Worm (Caenorhabditis elegans) whole organism, mixed stage, embryonic: ENCODE data around the gene Y39H10B.2.

Experiments used
- M03D4.4 ChIP-seq: sonication (generic microtip); optimal IDR thresholded peaks from 2 replicates; lab custom pipeline; 2017; ENCODE audit warnings: mild to moderate bottlenecking, missing genetic modification characterization, missing compliant biosample characterization
- bed-3 ChIP-seq: fragments of 200-800 bp; sonication (Bioruptor generic); optimal IDR thresholded peaks from 3 replicates; lab custom pipeline; 2018; ENCODE audit warnings: mild to moderate bottlenecking, missing genetic modification characterization, moderate library complexity, missing compliant biosample characterization
- blmp-1 ChIP-seq: fragments of 150-350 bp; optimal IDR thresholded peaks from 2 replicates; lab custom pipeline; 2014; ENCODE audit warnings: missing biosample characterization, missing genetic modification characterization
- ceh-39 ChIP-seq: fragments of 150-350 bp; optimal IDR thresholded peaks from 2 replicates; lab custom pipeline; 2014; ENCODE audit warnings: missing biosample characterization, missing genetic modification characterization
- ceh-43 ChIP-seq: fragments of 200-800 bp; sonication (Bioruptor generic); optimal IDR thresholded peaks from 2 replicates; lab custom pipeline; 2018; ENCODE audit warnings: mild to moderate bottlenecking, missing genetic modification characterization, moderate library complexity, missing compliant biosample characterization
- ceh-83 ChIP-seq: fragments of 200-800 bp; sonication (Bioruptor generic); optimal IDR thresholded peaks from 2 replicates; lab custom pipeline; 2018; ENCODE audit warnings: mild to moderate bottlenecking, missing genetic modification characterization, missing compliant biosample characterization
- ces-1 ChIP-seq: fragments of 150-350 bp; optimal IDR thresholded peaks from 2 replicates; lab custom pipeline; 2014; ENCODE audit warnings: missing biosample characterization, missing genetic modification reagents, missing genetic modification characterization
- drap-1 ChIP-seq: fragments of 200-800 bp; sonication (Bioruptor generic); optimal IDR thresholded peaks from 3 replicates; lab custom pipeline; 2018; ENCODE audit warnings: mild to moderate bottlenecking, missing genetic modification characterization, missing compliant biosample characterization
- elt-1 ChIP-seq: sonication (generic microtip); optimal IDR thresholded peaks from 2 replicates; lab custom pipeline; 2017; ENCODE audit warnings: missing genetic modification characterization, mild to moderate bottlenecking, missing compliant biosample characterization, antibody characterized with exemption, moderate library complexity, borderline replicate concordance; ENCODE audit not compliant: insufficient read depth
- elt-3 ChIP-seq: fragments of 150-350 bp; optimal IDR thresholded peaks from 2 replicates; lab custom pipeline; 2014; ENCODE audit warnings: missing biosample characterization, missing genetic modification characterization
- flh-1 ChIP-seq: fragments of 200-800 bp; sonication (Bioruptor generic); optimal IDR thresholded peaks from 2 replicates; lab custom pipeline; 2018; ENCODE audit warnings: mild to moderate bottlenecking, missing genetic modification characterization, moderate library complexity, missing compliant biosample characterization
- ham-2 ChIP-seq: fragments of 200-800 bp; sonication (Bioruptor generic); optimal IDR thresholded peaks from 2 replicates; lab custom pipeline; 2018; ENCODE audit warnings: mild to moderate bottlenecking, missing genetic modification characterization, missing compliant biosample characterization
- hlh-1 ChIP-seq: fragments of 150-350 bp; optimal IDR thresholded peaks from 2 replicates; lab custom pipeline; 2014; ENCODE audit warnings: missing biosample characterization, missing genetic modification reagents, missing genetic modification characterization
- lin-13 ChIP-seq: fragments of 150-350 bp; optimal IDR thresholded peaks from 2 replicates; lab custom pipeline; 2014; ENCODE audit warnings: missing biosample characterization, missing genetic modification characterization
- lin-32 ChIP-seq: fragments of 200-800 bp; sonication (Bioruptor generic); optimal IDR thresholded peaks from 2 replicates; lab custom pipeline; 2018; ENCODE audit warnings: mild to moderate bottlenecking, missing genetic modification characterization, missing compliant biosample characterization
- lsy-2 ChIP-seq: fragments of 150-350 bp; optimal IDR thresholded peaks from 2 replicates; lab custom pipeline; 2014; ENCODE audit warnings: missing biosample characterization, missing genetic modification characterization
- mab-5 ChIP-seq: fragments of 150-350 bp; optimal IDR thresholded peaks from 2 replicates; lab custom pipeline; 2014; ENCODE audit warnings: missing biosample characterization, missing genetic modification characterization
- mep-1 ChIP-seq: fragments of 150-350 bp; optimal IDR thresholded peaks from 2 replicates; lab custom pipeline; 2017; ENCODE audit warnings: missing biosample characterization, missing genetic modification reagents, missing genetic modification characterization, inconsistent platforms
- mls-2 ChIP-seq: sonication (generic microtip); optimal IDR thresholded peaks from 2 replicates; lab custom pipeline; 2016; ENCODE audit warnings: mild to moderate bottlenecking, missing genetic modification characterization, moderate library complexity, missing compliant biosample characterization
- nhr-12 ChIP-seq: fragments of 150-350 bp; optimal IDR thresholded peaks from 2 replicates; lab custom pipeline; 2014; ENCODE audit warnings: missing biosample characterization, missing genetic modification characterization
- nhr-2 ChIP-seq: fragments of 150-350 bp; optimal IDR thresholded peaks from 2 replicates; lab custom pipeline; 2014; ENCODE audit warnings: missing biosample characterization, missing genetic modification characterization
- nhr-237 ChIP-seq: fragments of 150-350 bp; optimal IDR thresholded peaks from 2 replicates; lab custom pipeline; 2014; ENCODE audit warnings: missing biosample characterization, missing genetic modification characterization
- pha-4 ChIP-seq: fragments of 150-350 bp; optimal IDR thresholded peaks from 2 replicates; lab custom pipeline; 2018; ENCODE audit warnings: missing biosample characterization, missing genetic modification reagents, missing genetic modification characterization
- sem-2 ChIP-seq: fragments of 200-800 bp; sonication (Bioruptor generic); optimal IDR thresholded peaks from 2 replicates; lab custom pipeline; 2018; ENCODE audit warnings: mild to moderate bottlenecking, missing genetic modification characterization, missing compliant biosample characterization
- snpc-4 ChIP-seq: fragments of 150-350 bp; optimal IDR thresholded peaks from 2 replicates; lab custom pipeline; 2014; ENCODE audit warnings: missing biosample characterization, missing genetic modification characterization
- sptf-1 ChIP-seq: sonication (generic microtip); optimal IDR thresholded peaks from 2 replicates; lab custom pipeline; 2017; ENCODE audit warnings: mild to moderate bottlenecking, missing genetic modification characterization, moderate library complexity, missing compliant biosample characterization
- tbx-8 ChIP-seq: fragments of 200-800 bp; sonication (Bioruptor generic); optimal IDR thresholded peaks from 2 replicates; lab custom pipeline; 2018; ENCODE audit warnings: mild to moderate bottlenecking, missing genetic modification characterization, moderate library complexity, missing compliant biosample characterization
- unc-120 ChIP-seq: sonication (generic microtip); optimal IDR thresholded peaks from 2 replicates; lab custom pipeline; 2017; ENCODE audit warnings: missing genetic modification characterization, missing compliant biosample characterization; ENCODE audit not compliant: poor library complexity, severe bottlenecking
- unc-39 ChIP-seq: fragments of 150-350 bp; optimal IDR thresholded peaks from 2 replicates; lab custom pipeline; 2014; ENCODE audit warnings: missing biosample characterization, missing genetic modification characterization
- unc-62 ChIP-seq: fragments of 150-350 bp; optimal IDR thresholded peaks from 2 replicates; lab custom pipeline; 2014; ENCODE audit warnings: missing biosample characterization, missing genetic modification reagents, missing genetic modification characterization
- zip-8 ChIP-seq: fragments of 150-350 bp; optimal IDR thresholded peaks from 2 replicates; lab custom pipeline; 2014; ENCODE audit warnings: missing biosample characterization, missing genetic modification characterization
- ztf-11 ChIP-seq: fragments of 150-350 bp; optimal IDR thresholded peaks from 2 replicates; lab custom pipeline; 2014; ENCODE audit warnings: missing biosample characterization, missing genetic modification characterization

Y39H10B.2 gene

DNA sequence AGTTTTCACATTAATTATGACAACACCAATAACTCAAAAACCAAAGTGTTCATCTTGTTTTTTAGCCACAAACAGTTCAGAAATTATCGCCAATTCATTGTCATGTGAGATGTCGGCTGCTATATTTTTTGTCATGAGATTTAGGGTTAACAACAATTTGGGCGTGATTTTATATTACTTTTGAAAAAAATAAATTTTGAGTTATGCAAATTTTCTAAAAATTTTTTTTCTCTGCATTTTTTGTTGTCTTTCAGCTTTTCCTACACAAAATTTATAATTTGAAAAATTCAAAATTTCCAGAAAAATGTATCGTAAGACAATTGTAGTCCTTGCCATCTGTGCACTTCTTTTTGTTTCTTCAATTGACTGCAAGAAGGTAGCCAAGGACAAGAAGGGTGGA lies 35.5 kb upstream of the Y39H10B.2 start, which contains the start of gene F59B1.2:
TSS of gene F59B1.2 (plus strand) at position 301 of the 400 bp plus-strand sequence.
- TF ChIP-seq blmp-1, result no peak
- no peak for TF ChIP-seq ceh-83
- no peak for TF ChIP-seq ceh-43 (GFP tag; lab: Kevin White, UChicago)
- no peak for TF ChIP-seq tbx-8
- TF ChIP-seq bed-3, result no peak
- TF ChIP-seq mab-5, result no peak
- no peak for TF ChIP-seq hlh-1 (tag; lab: Kevin White, UChicago)
- no peak for TF ChIP-seq lin-13 (tag; lab: Kevin White, UChicago)
- TF ChIP-seq sem-2 (GFP tag; lab: Kevin White, UChicago), result no peak
- no peak for TF ChIP-seq pha-4 (tag; lab: Kevin White, UChicago)
- TF ChIP-seq ham-2 (GFP tag; lab: Kevin White, UChicago), result no peak
- no peak for TF ChIP-seq unc-120
- no peak for TF ChIP-seq nhr-237 (tag; lab: Kevin White, UChicago)
- TF ChIP-seq drap-1 (GFP tag; lab: Kevin White, UChicago), result no peak

DNA sequence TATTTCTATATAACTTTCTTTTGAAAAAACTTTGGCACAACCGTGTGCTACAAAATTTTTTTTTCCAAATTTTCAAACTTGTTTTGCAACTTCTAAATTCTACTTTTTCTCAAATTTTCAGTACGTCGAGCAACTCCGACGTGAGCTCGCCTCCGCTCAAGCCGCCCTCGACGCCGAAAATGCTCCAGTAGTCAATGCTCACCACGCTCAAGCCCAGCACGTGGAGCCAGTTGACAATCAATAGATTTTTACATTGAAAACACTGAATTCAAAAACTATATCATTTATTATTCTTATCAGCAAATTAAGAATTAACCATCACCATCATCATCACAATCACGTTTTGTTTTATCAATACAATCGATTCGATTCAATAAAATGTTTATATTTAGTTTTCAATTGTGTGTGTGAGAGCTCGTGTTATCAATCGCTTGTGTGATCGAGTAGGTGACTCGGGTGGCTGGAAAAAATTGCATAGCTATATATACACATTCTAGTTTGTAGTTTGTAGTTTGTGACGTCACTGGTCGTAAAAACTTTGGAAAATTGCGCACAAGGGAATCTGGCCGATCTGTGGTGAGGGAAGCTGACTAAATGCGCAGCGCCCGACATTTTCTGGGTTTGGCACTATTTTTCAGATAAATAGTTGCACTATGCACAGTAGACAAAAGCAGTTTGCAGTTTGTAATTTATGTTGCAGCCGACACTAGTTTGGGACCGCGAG lies 34.1 kb upstream of the Y39H10B.2 start:
- TF ChIP-seq elt-1 (no peak), bed-3 (no peak), nhr-12 (tag; lab: Kevin White, UChicago) (no peak), sem-2 (GFP tag; lab: Kevin White, UChicago) (no peak), mep-1 (tag; lab: Kevin White, UChicago) (no peak), ham-2 (GFP tag; lab: Kevin White, UChicago) (no peak)

DNA sequence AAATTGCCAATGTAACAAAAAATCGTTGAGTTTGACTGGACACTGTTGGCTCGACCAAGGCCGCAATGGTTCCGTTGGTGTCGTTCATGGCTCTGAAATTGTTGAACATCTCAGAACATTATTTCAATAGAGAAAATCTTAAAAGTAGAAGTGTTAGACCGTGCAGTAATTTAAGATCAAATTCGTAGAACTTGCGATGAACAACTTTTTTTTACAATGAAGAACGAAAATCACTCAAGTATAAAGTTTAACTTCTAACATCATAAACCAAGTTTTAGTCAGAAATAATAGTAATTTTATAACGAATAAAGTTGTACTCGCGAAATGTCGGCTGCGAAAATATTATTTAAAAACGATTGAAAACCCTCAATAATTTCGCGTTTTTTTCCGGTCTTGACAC lies 31.5 kb upstream of the Y39H10B.2 start, which contains the start of gene srx-41:
TSS of gene srx-41 (minus strand) at position 101 of the 400 bp plus-strand sequence.
- TF ChIP-seq ztf-11 (tag; lab: Kevin White, UChicago) (no peak), sem-2 (GFP tag; lab: Kevin White, UChicago) (no peak), sptf-1 (tag; lab: Kevin White, UChicago) (no peak), ces-1 (GFP tag; lab: Kevin White, UChicago) (no peak), nhr-12 (tag; lab: Kevin White, UChicago) (no peak), mab-5 (no peak)
- TF ChIP-seq, all 35 proteins: peak for 0

DNA sequence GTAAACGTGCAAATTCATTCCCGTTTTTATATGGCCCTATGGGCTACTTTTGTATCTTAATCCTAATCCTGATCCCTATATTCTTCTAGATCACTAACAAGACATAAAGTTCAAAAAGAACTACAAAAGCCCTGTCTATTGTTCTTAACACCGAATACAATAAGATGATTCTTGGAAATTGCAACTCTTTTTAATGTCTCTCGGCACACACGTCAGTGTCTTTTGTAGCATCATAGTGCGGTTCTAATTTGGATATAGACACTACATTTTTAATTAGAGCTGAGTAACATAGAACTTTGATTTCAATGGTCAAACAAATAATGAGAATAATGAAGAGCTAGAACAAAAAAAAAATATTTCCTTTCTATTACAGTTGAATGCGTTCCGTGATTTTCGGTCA lies 28.7 kb upstream of the Y39H10B.2 start:
- TF ChIP-seq ceh-39 (tag; lab: Kevin White, UChicago), result no peak
- no peak for TF ChIP-seq lin-32
- TF ChIP-seq sem-2 (GFP tag; lab: Kevin White, UChicago), result no peak
- no peak for TF ChIP-seq lsy-2 (tag; lab: Kevin White, UChicago)
- TF ChIP-seq unc-120, result no peak
- TF ChIP-seq ham-2 (GFP tag; lab: Kevin White, UChicago), result no peak
- no peak for TF ChIP-seq lin-13 (tag; lab: Kevin White, UChicago)
- TF ChIP-seq nhr-2 (tag; lab: Kevin White, UChicago), result no peak
- TF ChIP-seq elt-3 (tag; lab: Kevin White, UChicago), result no peak
- no peak for TF ChIP-seq mab-5
- no peak for TF ChIP-seq unc-39
- no peak for TF ChIP-seq drap-1 (GFP tag; lab: Kevin White, UChicago)
- TF ChIP-seq flh-1 (GFP tag; lab: Kevin White, UChicago), result no peak
- no peak for TF ChIP-seq ceh-43 (GFP tag; lab: Kevin White, UChicago)
- TF ChIP-seq M03D4.4 (tag; lab: Kevin White, UChicago), result no peak
- no peak for TF ChIP-seq pha-4 (tag; lab: Kevin White, UChicago)
- no peak for TF ChIP-seq snpc-4 (tag; lab: Kevin White, UChicago)
- no peak for TF ChIP-seq mep-1 (tag; lab: Kevin White, UChicago)
- no peak for TF ChIP-seq mls-2 (tag; lab: Kevin White, UChicago)
- TF ChIP-seq elt-1, result no peak

DNA sequence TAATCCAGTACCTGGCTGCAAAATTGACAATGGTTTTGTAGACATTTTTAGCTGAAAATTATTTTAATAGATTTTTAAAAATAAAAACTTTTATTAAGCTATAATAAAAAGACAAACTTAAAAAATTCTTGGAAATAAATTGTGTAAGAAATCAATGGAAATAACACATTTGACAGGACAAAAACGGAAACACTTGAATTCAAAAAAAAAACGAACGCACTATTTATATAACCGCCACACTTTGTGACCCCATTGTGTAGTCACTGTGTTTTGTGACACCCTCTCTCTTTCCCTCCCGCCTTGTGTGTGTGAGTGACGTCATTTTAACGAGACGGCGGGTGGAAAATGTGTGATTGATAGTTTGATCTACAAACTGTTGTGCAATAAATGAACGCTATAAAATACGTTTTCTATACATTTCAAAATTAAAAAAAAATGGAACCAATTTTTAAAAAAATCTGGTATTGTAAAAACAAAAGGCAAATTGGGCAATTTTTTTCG lies 24.3 kb upstream of the Y39H10B.2 start, which contains the start of gene F59B1.8:
TSS of gene F59B1.8 (minus strand) at position 51 of the 501 bp plus-strand sequence.
- peak; percentile 54 for TF ChIP-seq zip-8
- peak; percentile 45 for TF ChIP-seq nhr-2 (tag; lab: Kevin White, UChicago)
- no peak for TF ChIP-seq mls-2 (tag; lab: Kevin White, UChicago)
- TF ChIP-seq unc-62 (GFP tag; lab: Kevin White, UChicago), result peak; percentile 2
- TF ChIP-seq, all 35 proteins: peak for 3
